Worm (Caenorhabditis elegans): ENCODE results near the gene K01A12.4.

DNA sequence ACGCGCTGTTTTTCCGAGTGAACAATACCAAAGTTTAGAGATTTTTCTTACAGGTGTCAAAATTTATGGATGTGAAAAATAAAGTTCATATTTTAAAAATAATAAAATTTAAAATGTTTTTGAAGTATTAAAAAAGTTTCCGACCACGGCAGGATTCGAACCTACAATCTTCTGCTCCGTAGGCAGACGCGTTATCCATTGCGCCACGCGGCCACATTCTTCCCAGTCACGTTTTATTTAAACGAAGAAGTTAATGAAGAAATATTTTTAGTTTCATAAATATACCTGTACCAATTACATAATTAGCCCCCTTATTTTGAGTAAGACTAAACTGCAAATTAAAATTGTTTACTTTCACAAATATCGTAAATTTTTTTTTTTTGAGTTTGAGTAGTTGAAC, 29.9 kb downstream of the K01A12.4 start:
- TF ChIP-seq cog-1 (tag; optimal IDR thresholded peaks at IDR 0.05) (no peak), ztf-29 (GFP tag; IDR thresholded peaks at IDR 0.05) (no peak), T22C8.4 (GFP tag; IDR thresholded peaks at IDR 0.05) (no peak), ref-1 (GFP tag; conservative IDR thresholded peaks at IDR 0.05) (no peak), med-1 (GFP tag; optimal IDR thresholded peaks at IDR 0.05; ENCODE audit: insufficient read depth) (no peak), flt-1 (GFP tag; IDR thresholded peaks at IDR 0.05) (0 out of 2 replicates have a peak, but pooled peaks have one; percentile 39), klf-2 (GFP tag; conservative IDR thresholded peaks at IDR 0.05) (no peak), ztf-23 (GFP tag; IDR thresholded peaks at IDR 0.05) (no peak)

Measured in whole organism, midembryonic.